Fruit fly (Drosophila melanogaster) whole organism, embryonic: ENCODE results near the gene CG31908.

Experiments
- Antp ChIP-seq: fragments of 200-800 bp; sonication (Bioruptor generic); optimal IDR thresholded peaks from 3 replicates; lab custom pipeline; 2016; ENCODE audit warnings: missing biosample characterization, missing genetic modification characterization
- B-H2 ChIP-seq: fragments of 200-800 bp; sonication (Bioruptor generic); optimal IDR thresholded peaks from 2 replicates; lab custom pipeline; 2018; ENCODE audit warnings: missing biosample characterization, mild to moderate bottlenecking, missing genetic modification characterization
- CG10274 ChIP-seq: fragments of 200-800 bp; sonication (Bioruptor generic); optimal IDR thresholded peaks from 3 replicates; lab custom pipeline; 2017; ENCODE audit warnings: missing biosample characterization, mild to moderate bottlenecking, missing genetic modification characterization
- CG10321 ChIP-seq: fragments of 200-800 bp; sonication (Bioruptor generic); IDR thresholded peaks from 2 replicates; pipeline ENCODE4 v1.3.6; 2022; ENCODE audit warnings: missing biosample characterization, missing genetic modification characterization
- CG11696 ChIP-seq: fragments of 200-800 bp; sonication (Bioruptor generic); IDR thresholded peaks from 2 replicates; pipeline ENCODE4 v1.3.6; 2022; ENCODE audit warnings: missing biosample characterization, missing genetic modification characterization
- CG11723 ChIP-seq: fragments of 200-800 bp; sonication (Bioruptor generic); optimal IDR thresholded peaks from 2 replicates; lab custom pipeline; 2017; ENCODE audit warnings: missing biosample characterization, mild to moderate bottlenecking, missing genetic modification characterization
- CG12071 ChIP-seq: fragments of 200-800 bp; sonication (Bioruptor generic); optimal IDR thresholded peaks from 3 replicates; lab custom pipeline; 2018; ENCODE audit warnings: missing biosample characterization, mild to moderate bottlenecking, missing genetic modification characterization
- CG14667 ChIP-seq: fragments of 200-800 bp; sonication (Bioruptor generic); IDR thresholded peaks from 2 replicates; pipeline ENCODE4 v1.3.6; 2022; ENCODE audit warnings: missing biosample characterization, missing genetic modification characterization
- CG17912 ChIP-seq: fragments of 200-800 bp; sonication (Bioruptor generic); optimal IDR thresholded peaks from 2 replicates; lab custom pipeline; 2018; ENCODE audit warnings: missing biosample characterization, mild to moderate bottlenecking, missing genetic modification characterization
- CG18011 ChIP-seq: fragments of 200-800 bp; sonication (Bioruptor generic); optimal IDR thresholded peaks from 2 replicates; lab custom pipeline; 2017; ENCODE audit warnings: missing biosample characterization, missing genetic modification characterization, mild to moderate bottlenecking, moderate library complexity, missing genotype
- CG2712 ChIP-seq: fragments of 200-800 bp; optimal IDR thresholded peaks from 3 replicates; lab custom pipeline; 2019; ENCODE audit warnings: missing biosample characterization, mild to moderate bottlenecking, missing genetic modification characterization, moderate library complexity
- CG32532 ChIP-seq: fragments of 200-800 bp; sonication (Bioruptor generic); IDR thresholded peaks from 2 replicates; pipeline ENCODE4 v1.3.6; 2022; ENCODE audit warnings: missing biosample characterization, missing genetic modification characterization
- CG32772 ChIP-seq: fragments of 200-800 bp; sonication (Bioruptor generic); IDR thresholded peaks from 2 replicates; pipeline ENCODE4 v1.3.6; 2022; ENCODE audit warnings: missing biosample characterization, missing genetic modification characterization
- CG3726 ChIP-seq: fragments of 200-800 bp; sonication (Bioruptor generic); IDR thresholded peaks from 3 replicates; pipeline ENCODE4, ENCODE4 v1.3.6; 2022; ENCODE audit warnings: missing biosample characterization, missing genetic modification characterization
- CG4730 ChIP-seq: fragments of 200-800 bp; sonication (Bioruptor generic); IDR thresholded peaks from 2 replicates; pipeline ENCODE4 v1.3.6; 2022; ENCODE audit warnings: missing biosample characterization, missing genetic modification characterization
- CG4820 ChIP-seq: fragments of 200-800 bp; sonication (Bioruptor generic); optimal IDR thresholded peaks from 3 replicates; lab custom pipeline; 2016; ENCODE audit warnings: missing biosample characterization, missing genetic modification characterization
- CG4854 ChIP-seq: fragments of 200-800 bp; sonication (Bioruptor generic); optimal IDR thresholded peaks from 2 replicates; lab custom pipeline; 2016; ENCODE audit warnings: missing biosample characterization, missing genetic modification characterization, inconsistent platforms
- CG6272 ChIP-seq: fragments of 200-800 bp; sonication (Bioruptor generic); IDR thresholded peaks from 2 replicates; pipeline ENCODE4 v1.3.6; 2022; ENCODE audit warnings: missing biosample characterization, missing genetic modification characterization
- CG6683 ChIP-seq: fragments of 200-800 bp; sonication (Bioruptor generic); optimal IDR thresholded peaks from 2 replicates; lab custom pipeline; 2017; ENCODE audit warnings: missing biosample characterization, mild to moderate bottlenecking, missing genetic modification characterization, missing genetic modification reagents
- CG7556 ChIP-seq: fragments of 200-800 bp; sonication (Bioruptor generic); optimal IDR thresholded peaks from 2 replicates; lab custom pipeline; 2017; ENCODE audit warnings: missing biosample characterization, mild to moderate bottlenecking, missing genetic modification characterization
- CG8388 ChIP-seq: fragments of 200-800 bp; sonication (Bioruptor generic); optimal IDR thresholded peaks from 2 replicates; lab custom pipeline; 2019; ENCODE audit warnings: missing biosample characterization, mild to moderate bottlenecking, missing genetic modification characterization, moderate library complexity
- CG9797 ChIP-seq: fragments of 200-800 bp; sonication (Bioruptor generic); optimal IDR thresholded peaks from 3 replicates; lab custom pipeline; 2018; ENCODE audit warnings: missing biosample characterization, mild to moderate bottlenecking, missing genetic modification characterization
- Dbx ChIP-seq: fragments of 200-800 bp; sonication (Bioruptor generic); IDR thresholded peaks from 3 replicates; pipeline ENCODE4 v1.3.6; 2022; ENCODE audit warnings: missing biosample characterization, missing genetic modification characterization
- Doc3 ChIP-seq: fragments of 200-800 bp; sonication (Bioruptor generic); IDR thresholded peaks from 3 replicates; pipeline ENCODE4 v1.3.6; 2022; ENCODE audit warnings: missing biosample characterization, missing genetic modification characterization; ENCODE audit not compliant: partially characterized antibody
- Dp ChIP-seq: fragments of 200-800 bp; sonication (Bioruptor generic); optimal IDR thresholded peaks from 2 replicates; lab custom pipeline; 2018; ENCODE audit warnings: missing biosample characterization, mild to moderate bottlenecking, missing genetic modification characterization, moderate library complexity
- Dref ChIP-seq: fragments of 200-800 bp; sonication (Bioruptor generic); IDR thresholded peaks from 2 replicates; pipeline ENCODE4 v1.3.6; 2022; ENCODE audit warnings: missing biosample characterization, missing genetic modification characterization
- Hsf ChIP-seq: fragments of 200-800 bp; sonication (Bioruptor generic); optimal IDR thresholded peaks from 3 replicates; lab custom pipeline; 2016; ENCODE audit warnings: missing biosample characterization, missing genetic modification characterization
- Mes4 ChIP-seq: fragments of 200-800 bp; sonication (Bioruptor generic); optimal IDR thresholded peaks from 2 replicates; lab custom pipeline; 2016; ENCODE audit warnings: missing biosample characterization, missing genetic modification characterization
- NFAT ChIP-seq: fragments of 200-800 bp; sonication (Bioruptor generic); IDR thresholded peaks from 2 replicates; pipeline ENCODE4 v1.3.6; 2022; ENCODE audit warnings: missing biosample characterization, missing genetic modification characterization
- Rfx ChIP-seq: fragments of 200-800 bp; sonication (Bioruptor generic); IDR thresholded peaks from 2 replicates; pipeline ENCODE4 v1.3.6; 2022; ENCODE audit warnings: missing biosample characterization, missing genetic modification characterization
- Trl ChIP-seq, 3 experiments: fragments of >200 bp in 2 of 3; fragments of 200-800 bp in 1 of 3; sonication (Bioruptor generic) in 1 of 3; optimal IDR thresholded peaks; 2 replicates in 1 of 3; 3 replicates in 2 of 3; lab custom pipeline; 2016 to 2017; ENCODE audit warnings: missing biosample characterization in 1 of 3, missing genetic modification characterization in 1 of 3
- Xrp1 ChIP-seq: fragments of 200-800 bp; sonication (Bioruptor generic); IDR thresholded peaks from 2 replicates; pipeline ENCODE4 v1.3.6; 2022; ENCODE audit warnings: missing biosample characterization, missing genetic modification characterization
- bcd ChIP-seq: fragments of 200-800 bp; sonication (Bioruptor generic); optimal IDR thresholded peaks from 2 replicates; lab custom pipeline; 2017; ENCODE audit warnings: missing biosample characterization, mild to moderate bottlenecking, missing genetic modification characterization
- bsh ChIP-seq, 2 experiments: fragments of 200-800 bp; sonication (Bioruptor generic); optimal IDR thresholded peaks; 2 replicates each; lab custom pipeline; 2017 to 2018; ENCODE audit warnings: mild to moderate bottlenecking in 2 of 2, missing biosample characterization in 2 of 2, missing genetic modification characterization in 2 of 2, moderate library complexity in 1 of 2
- btn ChIP-seq: fragments of 200-800 bp; sonication (Bioruptor generic); optimal IDR thresholded peaks from 2 replicates; lab custom pipeline; 2016; ENCODE audit warnings: missing biosample characterization, missing genetic modification characterization
- dimm ChIP-seq: fragments of 200-800 bp; sonication (Bioruptor generic); IDR thresholded peaks from 2 replicates; pipeline ENCODE4 v1.3.6; 2022; ENCODE audit warnings: missing biosample characterization, missing genetic modification characterization
- dmrt11E ChIP-seq: fragments of 200-800 bp; sonication (Bioruptor generic); optimal IDR thresholded peaks from 3 replicates; lab custom pipeline; 2018; ENCODE audit warnings: missing biosample characterization, mild to moderate bottlenecking, missing genetic modification characterization, moderate library complexity
- fd3F ChIP-seq: fragments of 200-800 bp; sonication (Bioruptor generic); optimal IDR thresholded peaks from 2 replicates; lab custom pipeline; 2018; ENCODE audit warnings: missing biosample characterization, mild to moderate bottlenecking, missing genetic modification characterization, moderate library complexity
- gfzf ChIP-seq: fragments of 200-800 bp; sonication (Bioruptor generic); optimal IDR thresholded peaks from 2 replicates; lab custom pipeline; 2016; ENCODE audit warnings: missing biosample characterization, mild to moderate bottlenecking, missing genetic modification characterization, moderate library complexity
- ham ChIP-seq: fragments of 200-800 bp; sonication (Bioruptor generic); IDR thresholded peaks from 2 replicates; pipeline ENCODE4 v1.3.6; 2022; ENCODE audit warnings: missing biosample characterization, missing genetic modification characterization
- nau ChIP-seq: fragments of 200-800 bp; sonication (Bioruptor generic); optimal IDR thresholded peaks from 3 replicates; lab custom pipeline; 2017; ENCODE audit warnings: missing biosample characterization, mild to moderate bottlenecking, missing genetic modification characterization, missing genetic modification reagents
- run ChIP-seq: fragments of 200-800 bp; sonication (Bioruptor generic); optimal IDR thresholded peaks from 3 replicates; lab custom pipeline; 2018; ENCODE audit warnings: missing biosample characterization, mild to moderate bottlenecking, missing genetic modification characterization
- sens ChIP-seq: fragments of 200-800 bp; sonication (Bioruptor generic); peaks from one replicate; lab custom pipeline; 2016; ENCODE audit warnings: missing biosample characterization, missing genetic modification characterization
- slp2 ChIP-seq: fragments of 200-800 bp; sonication (Bioruptor generic); optimal IDR thresholded peaks from 2 replicates; lab custom pipeline; 2016; ENCODE audit warnings: missing biosample characterization, missing genetic modification characterization
- stc ChIP-seq: fragments of 200-800 bp; sonication (Bioruptor generic); IDR thresholded peaks from 2 replicates; pipeline ENCODE4 v1.3.6; 2022; ENCODE audit warnings: missing biosample characterization, missing genetic modification characterization
- tap ChIP-seq: fragments of 200-800 bp; optimal IDR thresholded peaks from 3 replicates; lab custom pipeline; 2019; ENCODE audit warnings: missing biosample characterization, mild to moderate bottlenecking, missing genetic modification characterization, moderate library complexity
- trh ChIP-seq: fragments of 200-800 bp; sonication (Bioruptor generic); optimal IDR thresholded peaks from 2 replicates; lab custom pipeline; 2016; ENCODE audit warnings: missing biosample characterization, missing genetic modification characterization
- tx ChIP-seq: fragments of 200-800 bp; sonication (Bioruptor generic); optimal IDR thresholded peaks from 2 replicates; lab custom pipeline; 2016; ENCODE audit warnings: missing biosample characterization, missing genetic modification characterization
- zfh1 ChIP-seq: fragments of 200-800 bp; sonication (Bioruptor generic); IDR thresholded peaks from 3 replicates; pipeline ENCODE4 v1.3.6; 2022; ENCODE audit warnings: missing biosample characterization, missing genetic modification characterization

CG31908 gene

dm6 chr2L:7032517-7032951 lies 5.3 kb upstream of the CG31908 start, which contains the start of the genes Rab30 and Caper (continued):
- TF ChIP-seq CG12071 (GFP tag; lab: Kevin White, UChicago) (no peak), nau (GFP tag; lab: Kevin White, UChicago) (no peak), sens (GFP tag; lab: Kevin White, UChicago) (peak; percentile 91), Doc3 (peak; percentile 96), bcd (GFP tag; lab: Kevin White, UChicago) (no peak), Antp (peak; percentile 77), trh (GFP tag; lab: Kevin White, UChicago) (no peak), bsh (GFP tag; optimal IDR thresholded peaks at IDR 0.05; lab: Kevin White, UChicago) (peak in 1 of 2 experiments; percentile 43), NFAT (GFP tag; lab: Robert Waterston, UW) (peak; percentile 88), Trl (optimal IDR thresholded peaks at IDR 0.05; lab: Kevin White, UChicago) (no peak), Trl (GFP tag; optimal IDR thresholded peaks at IDR 0.05; lab: Kevin White, UChicago) (peak; percentile 81), Rfx (GFP tag; lab: Robert Waterston, UW) (peak; percentile 83), tap (no peak), zfh1 (peak; percentile 65; the same call in 2 of the 3 replicates), ham (GFP tag; lab: Robert Waterston, UW) (no peak), CG11696 (GFP tag; lab: Robert Waterston, UW) (no peak), fd3F (GFP tag; lab: Kevin White, UChicago) (no peak), tx (peak; percentile 49), CG14667 (GFP tag; lab: Robert Waterston, UW) (no peak), CG2712 (tag; lab: Kevin White, UChicago) (peak; percentile 61), CG18011 (GFP tag; lab: Kevin White, UChicago) (peak; percentile 33), CG6272 (GFP tag; lab: Robert Waterston, UW) (peak; percentile 61), CG4820 (no peak), CG11723 (GFP tag; lab: Kevin White, UChicago) (no peak), CG10274 (GFP tag; lab: Kevin White, UChicago) (no peak), CG3726 (GFP tag; lab: Robert Waterston, UW) (no peak), dmrt11E (tag; lab: Kevin White, UChicago) (peak; percentile 37), CG10321 (GFP tag; lab: Robert Waterston, UW) (no peak), gfzf (peak; percentile 45), CG9797 (peak; percentile 58), CG4730 (GFP tag; lab: Robert Waterston, UW) (no peak), Dp (GFP tag; lab: Kevin White, UChicago) (peak; percentile 47), dimm (GFP tag; lab: Robert Waterston, UW) (no peak), Dbx (peak; percentile 84), B-H2 (GFP tag; lab: Kevin White, UChicago) (peak; percentile 88), CG6683 (GFP tag; lab: Kevin White, UChicago) (no peak), slp2 (GFP tag; lab: Kevin White, UChicago) (no peak), run (tag; lab: Kevin White, UChicago) (no peak), btn (no peak), CG32772 (GFP tag; lab: Robert Waterston, UW) (no peak), Dref (GFP tag; lab: Robert Waterston, UW) (peak; percentile 99), CG17912 (GFP tag; lab: Kevin White, UChicago) (peak; percentile 26), Xrp1 (0 out of 2 replicates have a peak, but pooled peaks have one; percentile 33), CG8388 (GFP tag; lab: Kevin White, UChicago) (no peak), Mes4 (GFP tag; lab: Kevin White, UChicago) (peak; percentile 25), CG32532 (GFP tag; lab: Robert Waterston, UW) (peak; percentile 65), CG4854 (GFP tag; lab: Kevin White, UChicago) (peak; percentile 27), Hsf (peak; percentile 60), CG7556 (no peak), stc (GFP tag; lab: Robert Waterston, UW) (no peak)
